Worm (Caenorhabditis elegans) whole organism, L4/young adult: ENCODE measurements around the gene F49E10.2.

Experiments used
- W03F9.2 ChIP-seq: fragments of 150-350 bp; optimal IDR thresholded peaks from 2 replicates; lab custom pipeline; 2014; ENCODE audit warnings: missing biosample characterization, missing genetic modification characterization
- him-1 ChIP-seq: sonication (generic microtip); optimal IDR thresholded peaks from 2 replicates; lab custom pipeline; 2016; ENCODE audit warnings: missing genotype, missing genetic modification reagents, missing genetic modification characterization, missing compliant biosample characterization

DNA sequence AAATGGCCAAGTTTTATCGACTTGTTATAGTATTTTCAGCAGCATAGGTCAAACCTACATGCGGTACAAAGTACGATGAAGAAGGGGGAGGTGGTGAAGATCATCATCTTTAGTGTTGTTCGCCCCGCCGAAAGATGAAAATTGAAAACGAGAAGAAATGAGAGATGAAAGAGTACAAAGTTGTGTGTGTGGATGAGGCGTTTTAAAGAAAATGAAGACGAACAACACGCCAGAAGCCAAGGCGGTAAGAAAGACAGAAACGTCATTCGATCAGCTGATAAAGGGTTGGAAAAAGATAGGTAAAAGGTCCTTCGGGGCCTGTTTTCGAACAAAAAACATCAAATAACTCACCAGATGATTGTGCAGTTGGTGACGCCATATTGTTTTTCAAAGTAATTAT is 53.7 kb downstream of the F49E10.2 start:
- TF ChIP-seq him-1 (tag; lab: Kevin White, UChicago) = no peak
- TF ChIP-seq W03F9.2 (tag; lab: Kevin White, UChicago) = no peak
